Worm (Caenorhabditis elegans): ENCODE data around the gene ent-7.

ent-7 gene

ce11 chrIV:10006792-10007191 lies 10.3 kb upstream of the ent-7 start, which contains the start of gene C47E12.13:
Gene C47E12.13, minus strand, starts transcription at chrIV:10006892.
- TF ChIP-seq lin-13 (GFP tag; optimal IDR thresholded peaks at IDR 0.05) (no peak), pqm-1 (tag; optimal IDR thresholded peaks at IDR 0.05) (no peak)

ce11 chrIV:10007758-10008157 lies 9.3 kb upstream of the ent-7 start:
- TF ChIP-seq lin-13 (GFP tag; optimal IDR thresholded peaks at IDR 0.05) (no peak), fkh-4 (tag; optimal IDR thresholded peaks at IDR 0.05; ENCODE audit: borderline replicate concordance) (no peak), elt-3 (tag; optimal IDR thresholded peaks at IDR 0.05) (peak in 2 of 6 experiments; percentile 32 to 67), unc-98 (GFP tag; IDR thresholded peaks at IDR 0.05) (no peak), unc-86 (tag; optimal IDR thresholded peaks at IDR 0.05) (no peak), ceh-63 (GFP tag; optimal IDR thresholded peaks at IDR 0.05) (no peak), Y116A8C.19 (tag; optimal IDR thresholded peaks at IDR 0.05; ENCODE audit: borderline replicate concordance) (no peak), skn-1 (tag; optimal IDR thresholded peaks at IDR 0.05) (peak; percentile 23), ets-5 (GFP tag; IDR thresholded peaks at IDR 0.05) (no peak), jun-1 (tag; optimal IDR thresholded peaks at IDR 0.05) (no peak), ztf-4 (tag; optimal IDR thresholded peaks at IDR 0.05) (no peak), nhr-47 (tag; optimal IDR thresholded peaks at IDR 0.05) (no peak), lin-35 (GFP tag; optimal IDR thresholded peaks at IDR 0.05) (peak in 1 of 2 experiments; percentile 10), nhr-71 (tag; optimal IDR thresholded peaks at IDR 0.05) (peak; percentile 5), lin-14 (GFP tag; optimal IDR thresholded peaks at IDR 0.05) (peak; percentile 78), vab-15 (tag; optimal IDR thresholded peaks at IDR 0.05) (no peak), snu-23 (GFP tag; optimal IDR thresholded peaks at IDR 0.05) (peak; percentile 33), mef-2 (tag; optimal IDR thresholded peaks at IDR 0.05) (no peak), hpl-2 (GFP tag; optimal IDR thresholded peaks at IDR 0.05) (no peak), grh-1 (GFP tag; IDR thresholded peaks at IDR 0.05) (no peak), efl-1 (optimal IDR thresholded peaks at IDR 0.05) (peak in 1 of 2 experiments; percentile 4), efl-1 (GFP tag; optimal IDR thresholded peaks at IDR 0.05 in 1 of 2) (peak in 1 of 2 experiments; percentile 56), F16B12.6 (tag; optimal IDR thresholded peaks at IDR 0.05) (no peak), nhr-85 (tag) (no peak), nhr-76 (tag; optimal IDR thresholded peaks at IDR 0.05) (no peak), blmp-1 (tag; optimal IDR thresholded peaks at IDR 0.05) (peak; percentile 99), nhr-20 (tag; optimal IDR thresholded peaks at IDR 0.05) (peak; percentile 5), ceh-8 (GFP tag; optimal IDR thresholded peaks at IDR 0.05) (no peak), aly-2 (tag; optimal IDR thresholded peaks at IDR 0.05) (no peak), pqm-1 (tag; optimal IDR thresholded peaks at IDR 0.05) (no peak), lsy-2 (tag; optimal IDR thresholded peaks at IDR 0.05) (peak in 1 of 2 experiments; percentile 51), nhr-19 (GFP tag; conservative IDR thresholded peaks at IDR 0.05) (no peak), zip-4 (GFP tag; optimal IDR thresholded peaks at IDR 0.05) (no peak), sox-4 (tag; optimal IDR thresholded peaks at IDR 0.05) (no peak), lin-15B (tag; optimal IDR thresholded peaks at IDR 0.05) (no peak), nhr-84 (tag; optimal IDR thresholded peaks at IDR 0.05) (no peak), mdl-1 (tag; optimal IDR thresholded peaks at IDR 0.05) (peak in 1 of 2 experiments; percentile 34), nhr-11 (tag; optimal IDR thresholded peaks at IDR 0.05) (no peak)

- TF ChIP-seq lin-39 (tag; optimal IDR thresholded peaks at IDR 0.05) (no peak), lin-14 (GFP tag; optimal IDR thresholded peaks at IDR 0.05) (peak; percentile 39), blmp-1 (tag; optimal IDR thresholded peaks at IDR 0.05) (peak; percentile 90), alr-1 (tag; optimal IDR thresholded peaks at IDR 0.05; ENCODE audit: borderline replicate concordance) (no peak)
These were observed 7.5 kb upstream of the ent-7 start, which contains the start of gene magu-4 for ce11 chrIV:10009536-10009935. Gene magu-4, plus strand, starts transcription at chrIV:10009753.
